Fruit fly (Drosophila melanogaster): ENCODE data around the gene dyl.
A peak's percentile ranks its signal among the peaks of the same experiment; 100 is the strongest.

The dyl gene

dm6 chr3L:4307691-4308383, at the start of gene dyl:
Gene dyl, minus strand, starts transcription at chr3L:4307718.
- TF ChIP-seq foxo (GFP tag; optimal IDR thresholded peaks at IDR 0.05) (no peak), woc (GFP tag; optimal IDR thresholded peaks at IDR 0.05) (no peak), HLH106 (tag; optimal IDR thresholded peaks at IDR 0.05) (no peak), lola (GFP tag; optimal IDR thresholded peaks at IDR 0.05) (no peak), Myc (optimal IDR thresholded peaks at IDR 0.05) (no peak), Abd-B (GFP tag; optimal IDR thresholded peaks at IDR 0.05) (no peak), Hr78 (GFP tag; optimal IDR thresholded peaks at IDR 0.05) (no peak)

- no peak for TF ChIP-seq CG32264 (GFP tag; optimal IDR thresholded peaks at IDR 0.05)
- no peak for TF ChIP-seq foxo (GFP tag; optimal IDR thresholded peaks at IDR 0.05)
- TF ChIP-seq GATAd (GFP tag; optimal IDR thresholded peaks at IDR 0.05) = no peak
- TF ChIP-seq brk (GFP tag; optimal IDR thresholded peaks at IDR 0.05) = no peak
- no peak for TF ChIP-seq Sp1 (GFP tag; optimal IDR thresholded peaks at IDR 0.05)
- TF ChIP-seq psq (GFP tag; optimal IDR thresholded peaks at IDR 0.05) = no peak
- TF ChIP-seq pan (optimal IDR thresholded peaks at IDR 0.05) = no peak
- no peak for TF ChIP-seq sv (GFP tag; optimal IDR thresholded peaks at IDR 0.05)
- no peak for TF ChIP-seq fru (GFP tag; optimal IDR thresholded peaks at IDR 0.05)
- no peak for TF ChIP-seq Rel (GFP tag; optimal IDR thresholded peaks at IDR 0.05)
- TF ChIP-seq Rel (tag; optimal IDR thresholded peaks at IDR 0.05) = no peak
- no peak for TF ChIP-seq Jra (GFP tag; optimal IDR thresholded peaks at IDR 0.05)
- no peak for TF ChIP-seq CG9705 (GFP tag; optimal IDR thresholded peaks at IDR 0.05)
- no peak for TF ChIP-seq rgr (GFP tag; optimal IDR thresholded peaks at IDR 0.05)
- no peak for TF ChIP-seq lola (GFP tag; optimal IDR thresholded peaks at IDR 0.05)
- TF ChIP-seq Hnf4 (GFP tag; optimal IDR thresholded peaks at IDR 0.05) = no peak
- no peak for TF ChIP-seq Dfd (GFP tag; optimal IDR thresholded peaks at IDR 0.05)
- no peak for TF ChIP-seq Hr83 (GFP tag; optimal IDR thresholded peaks at IDR 0.05; ENCODE audit: poor library complexity, severe bottlenecking)
- TF ChIP-seq tai (GFP tag; optimal IDR thresholded peaks at IDR 0.05) = no peak
Observed at dm6 chr3L:4356986-4357385, 49.5 kb upstream of the dyl start.

- TF ChIP-seq psq (GFP tag; optimal IDR thresholded peaks at IDR 0.05) (peak; percentile 4), rgr (GFP tag; optimal IDR thresholded peaks at IDR 0.05) (peak; percentile 7), OdsH (GFP tag; optimal IDR thresholded peaks at IDR 0.05) (peak; percentile 38), br (GFP tag; optimal IDR thresholded peaks at IDR 0.05) (no peak), pan (optimal IDR thresholded peaks at IDR 0.05) (no peak), foxo (GFP tag; optimal IDR thresholded peaks at IDR 0.05) (peak in 1 of 2 experiments; percentile 12)
Observed at dm6 chr3L:4354898-4355627, 47.5 kb upstream of the dyl start.

- TF ChIP-seq OdsH (GFP tag; optimal IDR thresholded peaks at IDR 0.05) (peak; percentile 4), Vsx2 (GFP tag; optimal IDR thresholded peaks at IDR 0.05; ENCODE audit: partially characterized antibody) (no peak), woc (GFP tag; optimal IDR thresholded peaks at IDR 0.05) (peak; percentile 7), sv (GFP tag; optimal IDR thresholded peaks at IDR 0.05) (no peak), HLH106 (tag; optimal IDR thresholded peaks at IDR 0.05) (peak; percentile 11), Rel (GFP tag; optimal IDR thresholded peaks at IDR 0.05) (no peak), Rel (tag; optimal IDR thresholded peaks at IDR 0.05) (peak; percentile 13), ey (GFP tag; optimal IDR thresholded peaks at IDR 0.05) (peak; percentile 4), foxo (GFP tag; optimal IDR thresholded peaks at IDR 0.05) (peak in 1 of 2 experiments; percentile 39), Myc (optimal IDR thresholded peaks at IDR 0.05) (no peak), br (GFP tag; optimal IDR thresholded peaks at IDR 0.05) (peak; percentile 14), fru (GFP tag; optimal IDR thresholded peaks at IDR 0.05) (peak; percentile 44), rgr (GFP tag; optimal IDR thresholded peaks at IDR 0.05) (peak; percentile 35), psq (GFP tag; optimal IDR thresholded peaks at IDR 0.05) (peak; percentile 31), Dif (GFP tag; optimal IDR thresholded peaks at IDR 0.05; ENCODE audit: partially characterized antibody) (no peak), brk (GFP tag; optimal IDR thresholded peaks at IDR 0.05) (peak; percentile 14), h (GFP tag; optimal IDR thresholded peaks at IDR 0.05) (peak; percentile 54), Sp1 (GFP tag; optimal IDR thresholded peaks at IDR 0.05) (peak; percentile 13)
Observed at dm6 chr3L:4353657-4354075, 46.1 kb upstream of the dyl start.

dm6 chr3L:4352649-4353048, 45.1 kb upstream of the dyl start:
- TF ChIP-seq dsf (GFP tag; optimal IDR thresholded peaks at IDR 0.05; ENCODE audit: borderline replicate concordance) (no peak), lola (GFP tag; optimal IDR thresholded peaks at IDR 0.05) (no peak), HLH106 (tag; optimal IDR thresholded peaks at IDR 0.05) (no peak), sage (GFP tag; optimal IDR thresholded peaks at IDR 0.05) (no peak), usp (GFP tag; optimal IDR thresholded peaks at IDR 0.05) (no peak), Hr78 (GFP tag; optimal IDR thresholded peaks at IDR 0.05) (no peak), rgr (GFP tag; optimal IDR thresholded peaks at IDR 0.05) (no peak), Sp1 (GFP tag; optimal IDR thresholded peaks at IDR 0.05) (no peak), CrebA (GFP tag; optimal IDR thresholded peaks at IDR 0.05; ENCODE audit: borderline replicate concordance) (no peak)
